Worm (Caenorhabditis elegans) whole organism, midembryonic: ENCODE results near the gene glt-1.

Experiments used
- T22C8.4 ChIP-seq: fragments of 200-800 bp; sonication (Bioruptor generic); IDR thresholded peaks from 2 replicates; pipeline ENCODE4 v1.3.6; 2022; ENCODE audit warnings: missing genetic modification characterization, missing compliant biosample characterization
- cog-1 ChIP-seq: sonication (generic microtip); optimal IDR thresholded peaks from 2 replicates; lab custom pipeline; 2016; ENCODE audit warnings: missing genetic modification characterization, missing compliant biosample characterization
- flt-1 ChIP-seq: fragments of 200-800 bp; sonication (Bioruptor generic); IDR thresholded peaks from 2 replicates; pipeline ENCODE4 v1.3.6; 2022; ENCODE audit warnings: missing genetic modification characterization, missing compliant biosample characterization
- klf-2 ChIP-seq: fragments of 200-800 bp; sonication (Bioruptor generic); conservative IDR thresholded peaks from 2 replicates; pipeline ENCODE4 v1.3.6; 2022; ENCODE audit warnings: missing genetic modification reagents, missing genetic modification characterization, missing compliant biosample characterization
- med-1 ChIP-seq: sonication (generic microtip); optimal IDR thresholded peaks from 2 replicates; lab custom pipeline; 2017; ENCODE audit warnings: missing genetic modification characterization, mild to moderate bottlenecking, missing compliant biosample characterization, antibody characterized with exemption, missing genetic modification reagents; ENCODE audit not compliant: insufficient read depth
- ref-1 ChIP-seq: fragments of 200-800 bp; sonication (Bioruptor generic); conservative IDR thresholded peaks from 2 replicates; pipeline ENCODE4 v1.3.6; 2022; ENCODE audit warnings: missing genetic modification reagents, missing genetic modification characterization, missing compliant biosample characterization
- tab-1 ChIP-seq: fragments of 200-800 bp; sonication (Bioruptor generic); IDR thresholded peaks from 2 replicates; pipeline ENCODE4 v1.3.6; 2022; ENCODE audit warnings: missing genetic modification characterization, missing compliant biosample characterization
- ztf-23 ChIP-seq: fragments of 200-800 bp; sonication (Bioruptor generic); IDR thresholded peaks from 2 replicates; pipeline ENCODE4 v1.3.6; 2022; ENCODE audit warnings: missing genetic modification reagents, missing genetic modification characterization, missing compliant biosample characterization
- ztf-29 ChIP-seq: fragments of 200-800 bp; sonication (Bioruptor generic); IDR thresholded peaks from 2 replicates; pipeline ENCODE4 v1.3.6; 2022; ENCODE audit warnings: missing genetic modification reagents, missing genetic modification characterization, missing compliant biosample characterization

ce11 chrX:3473793-3474192 lies 22.0 kb upstream of the glt-1 start:
- TF ChIP-seq T22C8.4 (GFP tag; lab: Robert Waterston, UW) (no peak), cog-1 (no peak), klf-2 (no peak), ztf-29 (GFP tag; lab: Robert Waterston, UW) (no peak), flt-1 (GFP tag; lab: Robert Waterston, UW) (no peak), ref-1 (GFP tag; lab: Robert Waterston, UW) (no peak), tab-1 (GFP tag; lab: Robert Waterston, UW) (no peak), med-1 (no peak), ztf-23 (GFP tag; lab: Robert Waterston, UW) (no peak)
